Worm (Caenorhabditis elegans) whole organism, late embryonic: ENCODE results near the gene lcmt-1.
"Not testable (repeated sequence)": the region's sequence is repeated elsewhere in the genome, so short reads cannot be mapped to it uniquely, and the experiment has no call there.

Experiments used
- C08G9.2 ChIP-seq: sonication (generic microtip); optimal IDR thresholded peaks from 2 replicates; lab custom pipeline; 2016; ENCODE audit warnings: mild to moderate bottlenecking, missing genetic modification characterization, moderate library complexity, missing compliant biosample characterization
- C38D4.7 ChIP-seq: fragments of 200-800 bp; sonication (Bioruptor generic); optimal IDR thresholded peaks from 2 replicates; lab custom pipeline; 2018; ENCODE audit warnings: mild to moderate bottlenecking, missing genetic modification characterization, moderate library complexity, missing compliant biosample characterization
- F13H6.1 ChIP-seq: sonication (generic microtip); optimal IDR thresholded peaks from 2 replicates; lab custom pipeline; 2016; ENCODE audit warnings: missing genetic modification characterization, missing compliant biosample characterization
- K02D7.2 ChIP-seq: sonication (generic microtip); optimal IDR thresholded peaks from 2 replicates; lab custom pipeline; 2017; ENCODE audit warnings: mild to moderate bottlenecking, missing genetic modification characterization, missing compliant biosample characterization
- K09A11.1 ChIP-seq: sonication (generic microtip); optimal IDR thresholded peaks from 2 replicates; lab custom pipeline; 2017; ENCODE audit warnings: antibody characterized with exemption, mild to moderate bottlenecking, missing genetic modification characterization, missing compliant biosample characterization; ENCODE audit not compliant: insufficient read depth
- T23F11.4 ChIP-seq: fragments of 200-800 bp; sonication (Bioruptor generic); optimal IDR thresholded peaks from 2 replicates; lab custom pipeline; 2018; ENCODE audit warnings: mild to moderate bottlenecking, missing genetic modification characterization, missing compliant biosample characterization
- Y22D7AL.16 ChIP-seq: sonication (generic microtip); optimal IDR thresholded peaks from 2 replicates; lab custom pipeline; 2016; ENCODE audit warnings: missing genetic modification characterization, missing compliant biosample characterization
- ahr-1 ChIP-seq: sonication (generic microtip); optimal IDR thresholded peaks from 2 replicates; lab custom pipeline; 2016; ENCODE audit warnings: missing genetic modification characterization, missing compliant biosample characterization
- ceh-14 ChIP-seq: sonication (generic microtip); optimal IDR thresholded peaks from 2 replicates; lab custom pipeline; 2016; ENCODE audit warnings: missing genotype, missing genetic modification characterization, missing compliant biosample characterization
- ceh-18 ChIP-seq: sonication (generic microtip); optimal IDR thresholded peaks from 2 replicates; lab custom pipeline; 2016; ENCODE audit warnings: missing genetic modification characterization, missing compliant biosample characterization
- ceh-19 ChIP-seq: fragments of 200-800 bp; sonication (Bioruptor generic); optimal IDR thresholded peaks from 2 replicates; lab custom pipeline; 2018; ENCODE audit warnings: mild to moderate bottlenecking, missing genetic modification characterization, missing compliant biosample characterization
- ceh-2 ChIP-seq: sonication (generic microtip); optimal IDR thresholded peaks from 2 replicates; lab custom pipeline; 2016; ENCODE audit warnings: missing genotype, missing genetic modification characterization, missing compliant biosample characterization
- ceh-24 ChIP-seq: sonication (generic microtip); optimal IDR thresholded peaks from 2 replicates; lab custom pipeline; 2016; ENCODE audit warnings: mild to moderate bottlenecking, missing genetic modification characterization, missing compliant biosample characterization
- ceh-31 ChIP-seq: sonication (generic microtip); optimal IDR thresholded peaks from 2 replicates; lab custom pipeline; 2016; ENCODE audit warnings: missing genetic modification characterization, missing compliant biosample characterization
- ceh-34 ChIP-seq: sonication (generic microtip); optimal IDR thresholded peaks from 2 replicates; lab custom pipeline; 2016; ENCODE audit warnings: mild to moderate bottlenecking, missing genetic modification characterization, missing compliant biosample characterization
- ceh-45 ChIP-seq: fragments of 200-800 bp; sonication (Bioruptor generic); IDR thresholded peaks from 2 replicates; pipeline ENCODE4 v1.3.6; 2022; ENCODE audit warnings: missing genetic modification reagents, missing genetic modification characterization, missing compliant biosample characterization
- ceh-48 ChIP-seq: sonication (generic microtip); optimal IDR thresholded peaks from 2 replicates; lab custom pipeline; 2016; ENCODE audit warnings: missing genetic modification characterization, inconsistent platforms, missing compliant biosample characterization
- che-1 ChIP-seq: sonication (generic microtip); optimal IDR thresholded peaks from 2 replicates; lab custom pipeline; 2016; ENCODE audit warnings: mild to moderate bottlenecking, missing genetic modification characterization, missing compliant biosample characterization
- dmd-4 ChIP-seq: sonication (generic microtip); optimal IDR thresholded peaks from 2 replicates; lab custom pipeline; 2016; ENCODE audit warnings: borderline replicate concordance, missing genetic modification characterization, missing compliant biosample characterization
- elt-2 ChIP-seq: sonication (generic microtip); optimal IDR thresholded peaks from 2 replicates; lab custom pipeline; 2016; ENCODE audit warnings: missing genetic modification reagents, missing genetic modification characterization, missing compliant biosample characterization
- ets-4 ChIP-seq: sonication (generic microtip); optimal IDR thresholded peaks from 2 replicates; lab custom pipeline; 2016; ENCODE audit warnings: missing genetic modification characterization, missing compliant biosample characterization
- fax-1 ChIP-seq: sonication (generic microtip); optimal IDR thresholded peaks from 2 replicates; lab custom pipeline; 2016; ENCODE audit warnings: missing genotype, missing genetic modification characterization, missing compliant biosample characterization
- fkh-6 ChIP-seq: sonication (generic microtip); optimal IDR thresholded peaks from 2 replicates; lab custom pipeline; 2016; ENCODE audit warnings: missing genetic modification characterization, missing compliant biosample characterization
- gmeb-2 ChIP-seq: sonication (generic microtip); optimal IDR thresholded peaks from 2 replicates; lab custom pipeline; 2016; ENCODE audit warnings: missing genetic modification characterization, inconsistent platforms, missing compliant biosample characterization
- hlh-15 ChIP-seq: sonication (generic microtip); optimal IDR thresholded peaks from 2 replicates; lab custom pipeline; 2016; ENCODE audit warnings: missing genetic modification characterization, missing compliant biosample characterization
- hlh-6 ChIP-seq: sonication (generic microtip); optimal IDR thresholded peaks from 2 replicates; lab custom pipeline; 2016; ENCODE audit warnings: missing genotype, missing genetic modification characterization, missing compliant biosample characterization
- hlh-8 ChIP-seq: sonication (generic microtip); optimal IDR thresholded peaks from 2 replicates; lab custom pipeline; 2016; ENCODE audit warnings: missing genotype, missing genetic modification characterization, missing compliant biosample characterization
- lin-11 ChIP-seq: fragments of 200-800 bp; sonication (Bioruptor generic); optimal IDR thresholded peaks from 2 replicates; lab custom pipeline; 2018; ENCODE audit warnings: mild to moderate bottlenecking, missing genetic modification characterization, missing compliant biosample characterization
- madf-2 ChIP-seq: sonication (generic microtip); optimal IDR thresholded peaks from 2 replicates; lab custom pipeline; 2017; ENCODE audit warnings: missing genetic modification characterization, missing compliant biosample characterization
- nfya-1 ChIP-seq: sonication (generic microtip); optimal IDR thresholded peaks from 2 replicates; lab custom pipeline; 2017; ENCODE audit warnings: missing genetic modification characterization, mild to moderate bottlenecking, missing compliant biosample characterization, antibody characterized with exemption, moderate library complexity
- nhr-232 ChIP-seq: sonication (generic microtip); optimal IDR thresholded peaks from 2 replicates; lab custom pipeline; 2016; ENCODE audit warnings: missing genetic modification characterization, missing compliant biosample characterization
- pat-9 ChIP-seq: fragments of 200-800 bp; sonication (Bioruptor generic); optimal IDR thresholded peaks from 2 replicates; lab custom pipeline; 2018; ENCODE audit warnings: mild to moderate bottlenecking, missing genetic modification characterization, moderate library complexity, missing compliant biosample characterization
- pha-2 ChIP-seq: sonication (generic microtip); optimal IDR thresholded peaks from 2 replicates; lab custom pipeline; 2017; ENCODE audit warnings: mild to moderate bottlenecking, missing genetic modification characterization, missing compliant biosample characterization
- ref-2 ChIP-seq: sonication (generic microtip); optimal IDR thresholded peaks from 2 replicates; lab custom pipeline; 2016; ENCODE audit warnings: missing genetic modification characterization, missing compliant biosample characterization
- rnt-1 ChIP-seq: sonication (generic microtip); optimal IDR thresholded peaks from 2 replicates; lab custom pipeline; 2016; ENCODE audit warnings: missing genetic modification characterization, missing compliant biosample characterization
- sdc-2 ChIP-seq: sonication (generic microtip); optimal IDR thresholded peaks from 2 replicates; lab custom pipeline; 2016; ENCODE audit warnings: missing genotype, missing genetic modification characterization, missing compliant biosample characterization
- sox-2 ChIP-seq: fragments of 200-800 bp; sonication (Bioruptor generic); IDR thresholded peaks from 2 replicates; pipeline ENCODE4 v1.3.6; 2022; ENCODE audit warnings: missing genetic modification reagents, missing genetic modification characterization, missing compliant biosample characterization
- sox-4 ChIP-seq: sonication (generic microtip); optimal IDR thresholded peaks from 2 replicates; lab custom pipeline; 2017; ENCODE audit warnings: mild to moderate bottlenecking, missing genetic modification characterization, inconsistent platforms, missing compliant biosample characterization
- syd-9 ChIP-seq: sonication (generic microtip); optimal IDR thresholded peaks from 2 replicates; lab custom pipeline; 2016; ENCODE audit warnings: mild to moderate bottlenecking, missing genetic modification characterization, moderate library complexity, missing compliant biosample characterization
- tbx-2 ChIP-seq: sonication (generic microtip); optimal IDR thresholded peaks from 2 replicates; lab custom pipeline; 2016; ENCODE audit warnings: missing genetic modification characterization, missing compliant biosample characterization
- ttx-3 ChIP-seq: sonication (generic microtip); optimal IDR thresholded peaks from 2 replicates; lab custom pipeline; 2016; ENCODE audit warnings: missing genetic modification reagents, missing genetic modification characterization, missing compliant biosample characterization
- unc-3 ChIP-seq, 2 experiments: fragments of 200-800 bp in 1 of 2; sonication (Bioruptor generic) in 1 of 2; sonication (generic microtip) in 1 of 2; conservative IDR thresholded peaks in 1 of 2; optimal IDR thresholded peaks in 1 of 2; 2 replicates each; pipeline versions ENCODE4 v1.3.6 to Lab custom; 2016 to 2022; ENCODE audit warnings: missing compliant biosample characterization in 2 of 2, missing genetic modification characterization in 2 of 2, missing genetic modification reagents in 1 of 2
- zip-5 ChIP-seq: sonication (generic microtip); optimal IDR thresholded peaks from 2 replicates; lab custom pipeline; 2016; ENCODE audit warnings: missing genetic modification characterization, missing compliant biosample characterization

The lcmt-1 gene

ce11 chrIII:4378600-4379293 is 35.5 kb downstream of the lcmt-1 start:
- TF ChIP-seq C38D4.7 (GFP tag; lab: Kevin White, UChicago) (peak; percentile 68), ceh-2 (peak; percentile 7), F13H6.1 (peak; percentile 34), lin-11 (peak; percentile 32), ttx-3 (tag; lab: Kevin White, UChicago) (peak; percentile 31), ceh-19 (GFP tag; lab: Kevin White, UChicago) (peak; percentile 37), sdc-2 (peak; percentile 40), ceh-31 (tag; lab: Kevin White, UChicago) (peak; percentile 70), ceh-24 (peak; percentile 39), rnt-1 (tag; lab: Kevin White, UChicago) (peak; percentile 15), sox-2 (peak; percentile 69), C08G9.2 (tag; lab: Kevin White, UChicago) (peak; percentile 43), madf-2 (tag; lab: Kevin White, UChicago) (peak; percentile 69), gmeb-2 (peak; percentile 60), sox-4 (tag; lab: Kevin White, UChicago) (peak; percentile 54), ceh-34 (tag; lab: Kevin White, UChicago) (peak; percentile 56), unc-3 (GFP tag; conservative IDR thresholded peaks at IDR 0.05; lab: Robert Waterston, UW) (peak; percentile 55; the same call in 1 of the 2 replicates), zip-5 (tag; lab: Kevin White, UChicago) (peak; percentile 10), Y22D7AL.16 (tag; lab: Kevin White, UChicago) (peak; percentile 52), ceh-48 (tag; lab: Kevin White, UChicago) (peak; percentile 28), fax-1 (tag; lab: Kevin White, UChicago) (peak; percentile 48), ceh-45 (GFP tag; lab: Robert Waterston, UW) (peak; percentile 69; the same call in 1 of the 2 replicates), nhr-232 (tag; lab: Kevin White, UChicago) (peak; percentile 55), fkh-6 (tag; lab: Kevin White, UChicago) (peak; percentile 63), ets-4 (tag; lab: Kevin White, UChicago) (peak; percentile 6), T23F11.4 (GFP tag; lab: Kevin White, UChicago) (peak; percentile 67), ceh-14 (peak; percentile 39), K02D7.2 (tag; lab: Kevin White, UChicago) (peak; percentile 55), ref-2 (tag; lab: Kevin White, UChicago) (peak; percentile 47), hlh-6 (tag; lab: Kevin White, UChicago) (peak; percentile 4), hlh-15 (peak; percentile 18), elt-2 (tag; lab: Kevin White, UChicago) (peak; percentile 41), syd-9 (peak; percentile 62), che-1 (peak; percentile 54), dmd-4 (tag; lab: Kevin White, UChicago) (peak; percentile 12), K09A11.1 (peak; percentile 28), hlh-8 (tag; lab: Kevin White, UChicago) (peak; percentile 10), tbx-2 (peak; percentile 51), nfya-1 (peak; percentile 44), ahr-1 (tag; lab: Kevin White, UChicago) (peak; percentile 43), pat-9 (tag; lab: Kevin White, UChicago) (peak; percentile 39), ceh-18 (tag; lab: Kevin White, UChicago) (peak; percentile 87), pha-2 (peak; percentile 77)
- TF ChIP-seq unc-3 (tag; optimal IDR thresholded peaks at IDR 0.05; lab: Kevin White, UChicago): not testable (repeated sequence)
